Worm (Caenorhabditis elegans): Measurements from ENCODE around the gene ift-74.
A peak's percentile ranks its signal among the peaks of the same experiment; 100 is the strongest.

DNA sequence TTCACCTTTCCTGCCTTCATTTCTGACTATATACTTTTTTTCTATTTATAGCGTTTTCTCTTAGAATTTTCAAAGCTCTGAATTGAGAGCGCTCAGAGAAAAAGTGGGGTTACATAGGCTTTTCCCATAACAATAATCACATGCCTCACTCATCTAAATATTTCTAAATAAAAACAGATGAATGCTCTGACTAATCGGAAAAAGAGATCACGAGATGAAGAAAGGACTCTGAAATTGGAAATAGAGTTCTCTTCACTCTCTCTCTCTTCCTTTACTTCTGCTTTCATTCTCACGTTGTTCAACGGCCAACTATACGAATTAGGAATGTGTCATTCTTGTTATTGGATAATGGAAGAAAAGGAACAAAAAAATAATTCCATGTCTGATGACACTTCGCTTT, 9.3 kb downstream of the ift-74 start:
- no peak for TF ChIP-seq F16B12.6 (tag; optimal IDR thresholded peaks at IDR 0.05)
- TF ChIP-seq fkh-10 (GFP tag; optimal IDR thresholded peaks at IDR 0.05): peak; percentile 27
- no peak for TF ChIP-seq ama-1 (optimal IDR thresholded peaks at IDR 0.05)
- peak in 1 of 2 experiments; percentile 4 for TF ChIP-seq lsy-2 (tag; optimal IDR thresholded peaks at IDR 0.05)
- no peak for TF ChIP-seq pqm-1 (tag; optimal IDR thresholded peaks at IDR 0.05)
- no peak for TF ChIP-seq mdl-1 (tag; optimal IDR thresholded peaks at IDR 0.05)
- TF ChIP-seq hlh-17 (GFP tag; optimal IDR thresholded peaks at IDR 0.05; ENCODE audit: borderline replicate concordance): no peak
- no peak for TF ChIP-seq zip-4 (GFP tag; optimal IDR thresholded peaks at IDR 0.05)
- TF ChIP-seq ztf-11 (tag; optimal IDR thresholded peaks at IDR 0.05): no peak
- no peak for TF ChIP-seq egl-27 (tag; optimal IDR thresholded peaks at IDR 0.05)
- TF ChIP-seq ceh-82 (tag; optimal IDR thresholded peaks at IDR 0.05): no peak
- TF ChIP-seq fos-1 (tag; optimal IDR thresholded peaks at IDR 0.05): no peak

Measured in whole organism, L1 larva.